Fruit fly (Drosophila melanogaster) whole organism, embryonic: ENCODE measurements around the gene Trs20.

Experiments used
- Antp ChIP-seq: fragments of 200-800 bp; sonication (Bioruptor generic); optimal IDR thresholded peaks from 3 replicates; lab custom pipeline; 2016; ENCODE audit warnings: missing biosample characterization, missing genetic modification characterization
- Awh ChIP-seq: fragments of 200-800 bp; sonication (Bioruptor generic); IDR thresholded peaks from 2 replicates; pipeline ENCODE4, ENCODE4 v1.3.6; 2022; ENCODE audit warnings: missing biosample characterization, missing genetic modification characterization
- CG10267 ChIP-seq: fragments of 200-800 bp; sonication (Bioruptor generic); optimal IDR thresholded peaks from 2 replicates; lab custom pipeline; 2018; ENCODE audit warnings: missing biosample characterization, mild to moderate bottlenecking, missing genetic modification characterization, moderate library complexity
- CG10543 ChIP-seq: fragments of 200-800 bp; sonication (Bioruptor generic); optimal IDR thresholded peaks from 3 replicates; lab custom pipeline; 2017; ENCODE audit warnings: missing biosample characterization, mild to moderate bottlenecking, missing genetic modification characterization, moderate library complexity
- CG11085 ChIP-seq: fragments of 200-800 bp; sonication (Bioruptor generic); IDR thresholded peaks from 2 replicates; pipeline ENCODE4 v1.3.6; 2022; ENCODE audit warnings: missing biosample characterization, missing genetic modification characterization
- CG11695 ChIP-seq: fragments of 200-800 bp; sonication (Bioruptor generic); IDR thresholded peaks from 3 replicates; pipeline ENCODE4 v1.3.6; 2022; ENCODE audit warnings: missing biosample characterization, missing genetic modification characterization
- CG13287 ChIP-seq: fragments of 200-800 bp; sonication (Bioruptor generic); IDR thresholded peaks from 2 replicates; pipeline ENCODE4 v1.3.6; 2022; ENCODE audit warnings: missing biosample characterization, missing genetic modification characterization; ENCODE audit not compliant: partially characterized antibody
- CG13424 ChIP-seq: fragments of 200-800 bp; sonication (Bioruptor generic); optimal IDR thresholded peaks from 2 replicates; lab custom pipeline; 2019; ENCODE audit warnings: missing biosample characterization, mild to moderate bottlenecking, missing genetic modification characterization, moderate library complexity
- CG14014 ChIP-seq: fragments of 200-800 bp; sonication (Bioruptor generic); IDR thresholded peaks from 2 replicates; pipeline ENCODE4 v1.3.6; 2022; ENCODE audit warnings: missing biosample characterization, missing genetic modification characterization
- CG14441 ChIP-seq: fragments of 200-800 bp; sonication (Bioruptor generic); IDR thresholded peaks from 2 replicates; pipeline ENCODE4 v1.3.6; 2022; ENCODE audit warnings: missing biosample characterization, missing genetic modification characterization
- CG14667 ChIP-seq: fragments of 200-800 bp; sonication (Bioruptor generic); IDR thresholded peaks from 2 replicates; pipeline ENCODE4 v1.3.6; 2022; ENCODE audit warnings: missing biosample characterization, missing genetic modification characterization
- CG14860 ChIP-seq: fragments of 200-800 bp; sonication (Bioruptor generic); IDR thresholded peaks from 3 replicates; pipeline ENCODE4 v1.3.6; 2022; ENCODE audit warnings: missing biosample characterization, missing genetic modification characterization; ENCODE audit not compliant: partially characterized antibody
- CG17829 ChIP-seq: fragments of 200-800 bp; optimal IDR thresholded peaks from 2 replicates; lab custom pipeline; 2019; ENCODE audit warnings: missing biosample characterization, mild to moderate bottlenecking, missing genetic modification characterization, moderate library complexity
- CG1792 ChIP-seq: fragments of 200-800 bp; sonication (Bioruptor generic); optimal IDR thresholded peaks from 2 replicates; lab custom pipeline; 2016; ENCODE audit warnings: missing biosample characterization, missing genetic modification characterization
- CG2199 ChIP-seq: fragments of 200-800 bp; sonication (Bioruptor generic); IDR thresholded peaks from 3 replicates; pipeline ENCODE4 v1.3.6; 2022; ENCODE audit warnings: missing biosample characterization, missing genetic modification characterization
- CG2712 ChIP-seq: fragments of 200-800 bp; optimal IDR thresholded peaks from 3 replicates; lab custom pipeline; 2019; ENCODE audit warnings: missing biosample characterization, mild to moderate bottlenecking, missing genetic modification characterization, moderate library complexity
- CG4424 ChIP-seq: fragments of 200-800 bp; sonication (Bioruptor generic); optimal IDR thresholded peaks from 3 replicates; lab custom pipeline; 2016; ENCODE audit warnings: missing biosample characterization, missing genetic modification characterization
- CG6254 ChIP-seq: fragments of 200-800 bp; sonication (Bioruptor generic); optimal IDR thresholded peaks from 3 replicates; lab custom pipeline; 2017; ENCODE audit warnings: mild to moderate bottlenecking, missing biosample characterization, missing genetic modification reagents, missing genetic modification characterization
- CG6791 ChIP-seq: fragments of 200-800 bp; sonication (Bioruptor generic); IDR thresholded peaks from 3 replicates; pipeline ENCODE4 v1.3.6; 2022; ENCODE audit warnings: missing biosample characterization, missing genetic modification characterization; ENCODE audit not compliant: partially characterized antibody
- CG7786 ChIP-seq: fragments of 200-800 bp; sonication (Bioruptor generic); optimal IDR thresholded peaks from 2 replicates; lab custom pipeline; 2016; ENCODE audit warnings: missing biosample characterization, missing genetic modification characterization
- D19A ChIP-seq: fragments of 200-800 bp; optimal IDR thresholded peaks from 3 replicates; lab custom pipeline; 2019; ENCODE audit warnings: missing biosample characterization, mild to moderate bottlenecking, missing genetic modification characterization, moderate library complexity
- Doc3 ChIP-seq: fragments of 200-800 bp; sonication (Bioruptor generic); IDR thresholded peaks from 3 replicates; pipeline ENCODE4 v1.3.6; 2022; ENCODE audit warnings: missing biosample characterization, missing genetic modification characterization; ENCODE audit not compliant: partially characterized antibody
- ERR ChIP-seq: fragments of 200-800 bp; sonication (Bioruptor generic); optimal IDR thresholded peaks from 2 replicates; lab custom pipeline; 2016; ENCODE audit warnings: missing biosample characterization, missing genetic modification characterization
- Eip74EF ChIP-seq, 2 experiments: fragments of 200-800 bp in 1 of 2; fragments of >200 bp in 1 of 2; sonication (Bioruptor generic) in 1 of 2; optimal IDR thresholded peaks; 2 replicates each; lab custom pipeline; 2017 to 2019; ENCODE audit warnings: missing biosample characterization in 2 of 2, missing genetic modification characterization in 2 of 2, mild to moderate bottlenecking in 1 of 2, moderate library complexity in 1 of 2
- Ets65A ChIP-seq: fragments of 200-800 bp; sonication (Bioruptor generic); peaks from one replicate; lab custom pipeline; 2016; ENCODE audit warnings: missing biosample characterization, missing genetic modification characterization
- Hr3 ChIP-seq: fragments of 200-800 bp; sonication (Bioruptor generic); optimal IDR thresholded peaks from 3 replicates; lab custom pipeline; 2016; ENCODE audit warnings: missing biosample characterization, missing genetic modification characterization
- Med ChIP-seq: fragments of 200-800 bp; sonication (Bioruptor generic); peaks from one replicate; lab custom pipeline; 2016; ENCODE audit warnings: missing biosample characterization, missing genetic modification characterization, mild to moderate bottlenecking, inconsistent platforms, moderate library complexity
- Spps ChIP-seq: fragments of 200-800 bp; sonication (Bioruptor generic); optimal IDR thresholded peaks from 2 replicates; lab custom pipeline; 2018; ENCODE audit warnings: missing biosample characterization, mild to moderate bottlenecking, missing genetic modification characterization
- Usf ChIP-seq: fragments of 200-800 bp; sonication (Bioruptor generic); optimal IDR thresholded peaks from 2 replicates; lab custom pipeline; 2017; ENCODE audit warnings: missing genotype, missing biosample characterization, missing genetic modification characterization
- ato ChIP-seq: fragments of 200-800 bp; sonication (Bioruptor generic); IDR thresholded peaks from 2 replicates; pipeline ENCODE4 v1.3.6; 2022; ENCODE audit warnings: missing biosample characterization, missing genetic modification characterization; ENCODE audit not compliant: partially characterized antibody
- az2 ChIP-seq: fragments of 200-800 bp; sonication (Bioruptor generic); optimal IDR thresholded peaks from 3 replicates; lab custom pipeline; 2016; ENCODE audit warnings: missing biosample characterization, missing genetic modification characterization
- bigmax ChIP-seq: fragments of 200-800 bp; sonication (Bioruptor generic); optimal IDR thresholded peaks from 2 replicates; lab custom pipeline; 2018; ENCODE audit warnings: missing biosample characterization, mild to moderate bottlenecking, missing genetic modification characterization
- ci ChIP-seq: fragments of 200-800 bp; sonication (Bioruptor generic); IDR thresholded peaks from 3 replicates; pipeline ENCODE4 v1.3.6; 2022; ENCODE audit warnings: missing biosample characterization, missing genetic modification characterization
- corto ChIP-seq: fragments of 200-800 bp; sonication (Bioruptor generic); optimal IDR thresholded peaks from 2 replicates; lab custom pipeline; 2016; ENCODE audit warnings: missing biosample characterization, mild to moderate bottlenecking, missing genetic modification characterization, moderate library complexity
- fu2 ChIP-seq: fragments of 200-800 bp; sonication (Bioruptor generic); optimal IDR thresholded peaks from 2 replicates; lab custom pipeline; 2016; ENCODE audit warnings: missing biosample characterization, missing genetic modification characterization
- hbn ChIP-seq: fragments of 200-800 bp; sonication (Bioruptor generic); IDR thresholded peaks from 2 replicates; pipeline ENCODE4 v1.3.6; 2022; ENCODE audit warnings: missing biosample characterization, missing genetic modification characterization; ENCODE audit not compliant: partially characterized antibody
- jigr1 ChIP-seq: fragments of 200-800 bp; sonication (Bioruptor generic); IDR thresholded peaks from 3 replicates; pipeline ENCODE4 v1.3.6; 2022; ENCODE audit warnings: missing biosample characterization, missing genetic modification characterization
- lov ChIP-seq, 2 experiments: fragments of 200-800 bp in 1 of 2; fragments of >200 bp in 1 of 2; sonication (Bioruptor generic) in 1 of 2; IDR thresholded peaks in 1 of 2; optimal IDR thresholded peaks in 1 of 2; 2 replicates in 1 of 2; 3 replicates in 1 of 2; pipeline versions ENCODE4 v1.3.6 to Lab custom; 2017 to 2022; ENCODE audit warnings: missing biosample characterization in 1 of 2, missing genetic modification characterization in 1 of 2
- nau ChIP-seq: fragments of 200-800 bp; sonication (Bioruptor generic); optimal IDR thresholded peaks from 3 replicates; lab custom pipeline; 2017; ENCODE audit warnings: missing biosample characterization, mild to moderate bottlenecking, missing genetic modification characterization, missing genetic modification reagents
- odd ChIP-seq: fragments of 200-800 bp; sonication (Bioruptor generic); optimal IDR thresholded peaks from 2 replicates; lab custom pipeline; 2017; ENCODE audit warnings: missing biosample characterization, mild to moderate bottlenecking, missing genetic modification characterization
- salm ChIP-seq: fragments of 200-800 bp; sonication (Bioruptor generic); optimal IDR thresholded peaks from 2 replicates; lab custom pipeline; 2018; ENCODE audit warnings: missing biosample characterization, mild to moderate bottlenecking, missing genetic modification characterization
- sens ChIP-seq: fragments of 200-800 bp; sonication (Bioruptor generic); peaks from one replicate; lab custom pipeline; 2016; ENCODE audit warnings: missing biosample characterization, missing genetic modification characterization
- sima ChIP-seq: fragments of 200-800 bp; sonication (Bioruptor generic); optimal IDR thresholded peaks from 2 replicates; lab custom pipeline; 2016; ENCODE audit warnings: missing biosample characterization, missing genetic modification characterization
- stwl ChIP-seq: fragments of 200-800 bp; sonication (Bioruptor generic); optimal IDR thresholded peaks from 3 replicates; lab custom pipeline; 2018; ENCODE audit warnings: missing biosample characterization, mild to moderate bottlenecking, missing genetic modification characterization, moderate library complexity
- tna ChIP-seq: fragments of 200-800 bp; sonication (Bioruptor generic); IDR thresholded peaks from 2 replicates; pipeline ENCODE4 v1.3.6; 2022; ENCODE audit warnings: missing biosample characterization, missing genetic modification characterization; ENCODE audit not compliant: partially characterized antibody
- tx ChIP-seq: fragments of 200-800 bp; sonication (Bioruptor generic); optimal IDR thresholded peaks from 2 replicates; lab custom pipeline; 2016; ENCODE audit warnings: missing biosample characterization, missing genetic modification characterization
- vvl ChIP-seq: fragments of 200-800 bp; sonication (Bioruptor generic); IDR thresholded peaks from 2 replicates; pipeline ENCODE4 v1.3.6; 2022; ENCODE audit warnings: missing biosample characterization, missing genetic modification characterization
- zfh1 ChIP-seq: fragments of 200-800 bp; sonication (Bioruptor generic); IDR thresholded peaks from 3 replicates; pipeline ENCODE4 v1.3.6; 2022; ENCODE audit warnings: missing biosample characterization, missing genetic modification characterization

The Trs20 gene

DNA sequence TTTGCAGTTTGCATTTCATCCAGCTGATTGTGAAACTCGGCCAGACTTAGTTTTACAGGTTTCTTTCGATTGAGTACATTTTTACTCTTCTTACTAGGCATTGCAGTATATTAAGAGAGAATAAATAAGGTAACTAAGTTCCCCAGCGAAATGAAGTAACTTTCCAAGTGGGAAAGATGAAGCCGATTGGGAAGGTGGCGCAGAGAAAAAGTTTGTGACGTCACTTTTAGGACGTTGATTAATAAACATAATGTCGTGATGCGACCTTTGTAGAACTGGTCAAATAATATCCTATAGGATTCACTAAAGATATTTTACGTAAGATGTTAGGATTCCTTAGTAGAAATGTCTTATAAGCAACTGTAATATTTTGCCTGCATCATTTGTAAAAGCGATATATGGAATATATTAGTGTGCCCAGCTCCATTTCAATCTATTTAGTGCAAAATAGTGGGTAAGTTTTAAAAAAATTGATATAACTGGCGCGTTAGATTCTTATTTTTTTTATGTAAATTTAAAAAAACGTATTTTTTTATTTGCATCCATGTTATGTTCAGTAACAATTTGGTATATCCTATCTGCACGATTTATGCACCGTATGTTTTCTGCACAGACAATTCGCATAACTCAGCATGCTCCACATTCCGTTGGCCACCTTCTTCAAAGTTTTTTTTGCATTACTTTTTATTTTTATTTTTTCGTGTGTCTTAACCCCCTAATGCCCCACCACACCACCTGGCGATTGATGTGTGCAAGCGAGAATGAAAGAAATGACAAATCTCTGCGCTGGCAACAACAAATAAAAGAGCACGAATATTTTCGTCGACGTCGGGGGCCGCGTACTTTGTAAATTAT is 12.5 kb upstream of the Trs20 start, which contains the start of gene CG32152 (continued):
- no peak for TF ChIP-seq Awh (GFP tag; lab: Robert Waterston, UW)
- no peak for TF ChIP-seq CG11085 (GFP tag; lab: Robert Waterston, UW)
- TF ChIP-seq corto = no peak
- TF ChIP-seq lov (optimal IDR thresholded peaks at IDR 0.05; lab: Kevin White, UChicago) = no peak
- no peak for TF ChIP-seq lov (GFP tag; IDR thresholded peaks at IDR 0.05; lab: Robert Waterston, UW)
- TF ChIP-seq CG11695 = no peak
- no peak for TF ChIP-seq ato (GFP tag; lab: Robert Waterston, UW)
- TF ChIP-seq CG6254 (GFP tag; lab: Kevin White, UChicago) = no peak
- TF ChIP-seq tx (GFP tag; lab: Kevin White, UChicago) = no peak
- TF ChIP-seq sens (GFP tag; lab: Kevin White, UChicago) = peak; percentile 67
- TF ChIP-seq CG7786 (GFP tag; lab: Kevin White, UChicago) = no peak
- TF ChIP-seq CG4424 (GFP tag; lab: Kevin White, UChicago) = peak; percentile 14
- TF ChIP-seq CG2199 (GFP tag; lab: Robert Waterston, UW) = no peak
- no peak for TF ChIP-seq Spps
- TF ChIP-seq CG14860 (GFP tag; lab: Robert Waterston, UW) = no peak
- TF ChIP-seq az2 (GFP tag; lab: Kevin White, UChicago) = no peak
- TF ChIP-seq CG2712 = peak; percentile 4
- no peak for TF ChIP-seq D19A
- TF ChIP-seq stwl = peak; percentile 70
- no peak for TF ChIP-seq CG10543 (GFP tag; lab: Kevin White, UChicago)
- no peak for TF ChIP-seq Eip74EF (GFP tag; optimal IDR thresholded peaks at IDR 0.05; lab: Kevin White, UChicago)
- TF ChIP-seq tna (GFP tag; lab: Robert Waterston, UW) = no peak
- TF ChIP-seq salm (tag; lab: Kevin White, UChicago) = no peak
- TF ChIP-seq, all 482 proteins: peak for 8

DNA sequence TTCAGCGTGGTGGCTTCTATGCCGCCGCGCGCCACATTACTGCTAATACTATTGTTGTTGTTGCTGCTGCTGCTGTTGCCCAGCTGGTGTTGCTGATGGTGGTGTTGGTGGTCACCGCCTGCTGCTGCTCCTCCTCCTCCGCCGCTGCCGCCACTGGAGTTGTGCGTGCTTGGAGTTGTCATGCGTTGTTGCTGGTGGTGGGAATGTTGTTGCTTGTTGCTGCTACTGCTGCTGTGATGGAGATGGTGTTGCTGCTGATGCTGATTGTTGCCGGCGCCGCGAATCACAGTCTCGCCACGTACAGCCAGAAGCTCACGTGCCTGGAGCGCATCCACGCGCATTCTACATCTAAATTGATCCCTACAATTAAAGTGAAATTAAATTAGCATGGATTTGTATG is 10.1 kb upstream of the Trs20 start:
- TF ChIP-seq CG14667 (GFP tag; lab: Robert Waterston, UW) = no peak
- TF ChIP-seq CG17829 = no peak
- TF ChIP-seq CG6791 = 0 out of 3 replicates have a peak, but pooled peaks have one; percentile 13
- no peak for TF ChIP-seq zfh1
- TF ChIP-seq jigr1 (GFP tag; lab: Robert Waterston, UW) = no peak
- no peak for TF ChIP-seq bigmax
- TF ChIP-seq nau (GFP tag; lab: Kevin White, UChicago) = no peak
- TF ChIP-seq CG13424 = no peak
- peak; percentile 37 for TF ChIP-seq Ets65A
- TF ChIP-seq CG14014 = no peak
- peak; percentile 25 for TF ChIP-seq Med (GFP tag; lab: Kevin White, UChicago)

dm6 chr3L:16139131-16139530 is 7.7 kb upstream of the Trs20 start:
- TF ChIP-seq jigr1 (GFP tag; lab: Robert Waterston, UW) (no peak), ci (GFP tag; lab: Robert Waterston, UW) (no peak), CG13287 (GFP tag; lab: Robert Waterston, UW) (peak; percentile 48), ERR (no peak), hbn (GFP tag; lab: Robert Waterston, UW) (no peak), Hr3 (GFP tag; lab: Kevin White, UChicago) (no peak), CG10543 (GFP tag; lab: Kevin White, UChicago) (no peak), odd (no peak), Usf (no peak), sima (GFP tag; lab: Kevin White, UChicago) (no peak), vvl (GFP tag; lab: Robert Waterston, UW) (no peak), Antp (GFP tag; lab: Kevin White, UChicago) (no peak), Doc3 (GFP tag; lab: Robert Waterston, UW) (no peak), CG14441 (GFP tag; lab: Robert Waterston, UW) (no peak), CG10267 (tag; lab: Kevin White, UChicago) (peak; percentile 31), CG1792 (GFP tag; lab: Kevin White, UChicago) (no peak), fu2 (GFP tag; lab: Kevin White, UChicago) (no peak)
